Fruit fly (Drosophila melanogaster) whole organism, wandering third instar larva: ENCODE results near the gene WASp.

Experiments
- HLH106 ChIP-seq: fragments of 200-800 bp; optimal IDR thresholded peaks from 3 replicates; lab custom pipeline; 2019; ENCODE audit warnings: missing biosample characterization, mild to moderate bottlenecking, missing genetic modification characterization, moderate library complexity
- sv ChIP-seq: fragments of 200-800 bp; sonication (Bioruptor generic); optimal IDR thresholded peaks from 3 replicates; lab custom pipeline; 2016; ENCODE audit warnings: missing biosample characterization, missing genetic modification characterization
- usp ChIP-seq: fragments of >200 bp; optimal IDR thresholded peaks from 2 replicates; lab custom pipeline; 2017; ENCODE audit warnings: missing biosample characterization, missing genetic modification characterization

DNA sequence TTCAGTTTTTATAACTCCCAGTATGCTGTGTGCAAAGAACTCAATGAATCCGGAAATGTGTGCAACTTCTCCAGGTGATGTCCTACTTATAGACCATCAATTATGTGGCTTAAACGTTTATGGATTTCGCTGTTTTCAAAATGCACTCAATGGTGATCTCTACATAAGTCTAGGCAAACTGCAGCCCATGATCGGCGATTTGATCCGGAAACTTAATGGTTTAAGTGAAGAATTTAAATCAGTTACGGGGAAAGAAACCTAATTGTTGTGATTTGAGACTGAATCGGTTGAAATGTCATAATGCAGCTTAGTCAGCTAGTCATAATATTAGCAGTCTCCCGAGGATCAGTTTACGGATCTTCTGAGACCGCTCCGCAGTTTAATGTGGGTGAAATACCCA, 41.6 kb downstream of the WASp start, which contains the start of gene intr:
- no peak for TF ChIP-seq usp
- no peak for TF ChIP-seq sv
- no peak for TF ChIP-seq HLH106 (tag; lab: Kevin White, UChicago)
